Fruit fly (Drosophila melanogaster): ENCODE results near the gene CG11703.
A peak's percentile ranks its signal among the peaks of the same experiment; 100 is the strongest.

The CG11703 gene

dm6 chr3R:19228080-19228479, at the start of gene CG11703:
TSS of gene CG11703 (minus strand) at chr3R:19228180.
- TF ChIP-seq CTCF (optimal IDR thresholded peaks at IDR 0.05) (no peak), CG8478 (optimal IDR thresholded peaks at IDR 0.05) (no peak)

dm6 chr3R:19276135-19276534, 48.2 kb upstream of the CG11703 start:
- no peak for TF ChIP-seq CG8478 (optimal IDR thresholded peaks at IDR 0.05)
- TF ChIP-seq CTCF (optimal IDR thresholded peaks at IDR 0.05), result no peak

DNA sequence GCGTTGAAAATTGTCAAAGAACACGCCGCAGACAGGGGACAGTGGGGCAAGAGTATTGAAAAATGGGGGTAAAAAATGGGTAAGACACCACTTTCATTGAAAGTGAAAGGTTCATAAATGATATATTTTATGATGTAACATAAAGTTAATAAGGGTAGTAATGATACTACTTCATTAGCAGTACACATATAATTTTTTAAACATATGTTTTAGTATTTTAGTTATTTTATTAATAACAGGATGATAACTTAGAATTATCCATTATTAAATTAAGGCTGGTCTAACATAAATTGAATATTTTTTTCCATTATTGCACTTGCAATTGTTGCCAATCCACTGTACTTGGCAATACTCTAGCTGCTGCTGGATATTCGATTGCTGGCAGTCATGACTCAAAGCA, 46.0 kb upstream of the CG11703 start:
- TF ChIP-seq CG8478 (optimal IDR thresholded peaks at IDR 0.05), result no peak
- TF ChIP-seq CTCF (optimal IDR thresholded peaks at IDR 0.05), result no peak

dm6 chr3R:19271125-19271524, 43.1 kb upstream of the CG11703 start:
- no peak for TF ChIP-seq CG8478 (optimal IDR thresholded peaks at IDR 0.05)
- peak; percentile 59 to 67 for TF ChIP-seq CTCF (optimal IDR thresholded peaks at IDR 0.05)

DNA sequence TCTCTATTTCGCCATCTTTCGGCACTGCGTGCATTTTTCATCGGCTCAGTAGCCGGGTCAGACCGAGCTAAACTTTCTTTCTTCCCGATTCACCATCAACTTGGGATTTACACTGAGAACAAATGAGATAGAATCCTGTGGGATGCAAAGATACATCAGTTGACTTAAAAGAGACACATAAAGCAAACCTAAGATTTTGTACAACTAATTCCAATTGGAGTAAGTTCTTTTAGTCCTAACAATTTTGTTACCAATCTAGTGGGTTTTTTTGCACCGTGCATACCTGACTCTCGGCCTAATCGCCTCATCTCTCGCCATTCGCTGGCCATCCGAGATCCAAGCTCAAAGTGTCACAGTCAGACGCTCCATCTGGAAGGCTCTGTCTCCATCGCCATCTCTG, 36.8 kb upstream of the CG11703 start:
- TF ChIP-seq CTCF (optimal IDR thresholded peaks at IDR 0.05) (no peak), CG8478 (optimal IDR thresholded peaks at IDR 0.05) (no peak)

- no peak for TF ChIP-seq CTCF (optimal IDR thresholded peaks at IDR 0.05)
- TF ChIP-seq CG8478 (optimal IDR thresholded peaks at IDR 0.05), result no peak
These were observed 28.5 kb upstream of the CG11703 start, which contains the start of gene CG14280 for dm6 chr3R:19256477-19256876. TSS of gene CG14280 (plus strand) at chr3R:19256777.

DNA sequence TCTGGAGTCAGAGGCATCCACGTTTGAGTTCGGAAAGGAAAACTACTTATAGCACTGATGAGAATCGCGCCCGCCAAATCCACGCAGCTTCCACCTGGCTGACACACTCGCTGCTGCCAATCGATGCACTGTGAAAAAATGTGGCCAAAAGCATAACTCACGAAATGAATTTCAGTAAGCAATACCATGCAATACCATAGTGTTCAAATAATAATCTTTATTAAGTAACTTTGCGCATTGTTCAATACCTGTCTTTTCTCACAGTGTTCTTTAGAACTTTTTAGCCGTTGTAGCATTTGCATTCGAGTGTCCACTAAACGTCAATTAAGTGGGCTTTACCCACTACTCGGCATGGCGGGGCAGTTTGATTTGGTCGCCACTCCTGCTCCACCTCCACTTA, 27.3 kb upstream of the CG11703 start:
- TF ChIP-seq CTCF (optimal IDR thresholded peaks at IDR 0.05), result no peak
- TF ChIP-seq CG8478 (optimal IDR thresholded peaks at IDR 0.05), result no peak

dm6 chr3R:19253975-19254374, 26.0 kb upstream of the CG11703 start:
- TF ChIP-seq CG8478 (optimal IDR thresholded peaks at IDR 0.05), result no peak
- no peak for TF ChIP-seq CTCF (optimal IDR thresholded peaks at IDR 0.05)

dm6 chr3R:19250063-19250462, 22.1 kb upstream of the CG11703 start:
- TF ChIP-seq CG8478 (optimal IDR thresholded peaks at IDR 0.05) (no peak), CTCF (optimal IDR thresholded peaks at IDR 0.05) (no peak)

dm6 chr3R:19248036-19248435, 20.1 kb upstream of the CG11703 start, which contains the start of gene CG5217:
TSS of gene CG5217 (minus strand) at chr3R:19248136.
- no peak for TF ChIP-seq CTCF (optimal IDR thresholded peaks at IDR 0.05)
- no peak for TF ChIP-seq CG8478 (optimal IDR thresholded peaks at IDR 0.05)

dm6 chr3R:19246080-19246637, 18.2 kb upstream of the CG11703 start, which contains the start of gene unc79:
TSS of gene unc79 (minus strand) at chr3R:19246130.
- TF ChIP-seq CTCF (optimal IDR thresholded peaks at IDR 0.05) (no peak), CG8478 (optimal IDR thresholded peaks at IDR 0.05) (no peak)

DNA sequence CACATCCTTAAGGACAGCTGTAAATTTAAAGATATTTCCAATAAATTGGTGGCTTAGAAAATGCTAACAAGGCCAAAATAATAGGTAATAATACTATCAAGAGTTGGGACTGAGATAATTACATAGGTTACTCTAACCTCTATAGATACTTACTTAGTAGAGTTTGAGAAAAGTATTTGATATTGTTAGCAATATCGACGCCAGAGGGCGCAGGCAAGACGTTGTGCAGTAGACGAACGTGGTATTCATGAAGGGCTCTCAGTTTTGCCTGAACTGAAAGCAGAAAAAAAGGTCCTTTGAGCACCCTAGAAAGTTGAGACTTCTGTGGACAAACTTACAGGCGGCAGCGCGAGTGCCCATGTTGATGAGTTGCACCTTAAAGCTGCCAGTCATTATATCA, 17.4 kb upstream of the CG11703 start:
- TF ChIP-seq CG8478 (optimal IDR thresholded peaks at IDR 0.05) (no peak), CTCF (optimal IDR thresholded peaks at IDR 0.05) (peak; percentile 57 to 61)

dm6 chr3R:19238934-19239333, 11.0 kb upstream of the CG11703 start:
- peak; percentile 51 to 52 for TF ChIP-seq CTCF (optimal IDR thresholded peaks at IDR 0.05)
- TF ChIP-seq CG8478 (optimal IDR thresholded peaks at IDR 0.05), result no peak

DNA sequence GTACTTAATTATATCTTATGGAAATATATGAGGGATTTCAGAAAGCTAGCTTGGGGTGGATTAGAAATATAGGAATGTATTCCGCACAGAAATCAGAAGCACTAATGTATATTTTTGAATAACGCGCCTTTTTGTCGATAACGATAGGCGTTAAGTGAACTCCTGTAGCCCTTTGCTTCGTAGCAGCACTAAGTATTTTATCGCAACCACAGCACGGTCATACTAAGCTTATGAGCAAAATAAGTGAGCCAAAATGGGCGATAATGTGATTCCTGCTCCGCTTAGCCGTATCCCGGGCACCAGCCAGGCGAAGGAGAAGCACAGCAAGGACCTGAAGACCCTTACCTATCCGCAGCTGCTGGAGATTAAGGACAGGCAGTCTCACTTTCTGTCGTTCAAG, 1.3 kb upstream of the CG11703 start, which contains the start of the genes CG5250 and Polr2M:
Gene CG5250, minus strand, starts transcription at position 32 of the 400 bp plus-strand sequence.
Gene Polr2M, plus strand, starts transcription at position 219 of the 400 bp plus-strand sequence.
- TF ChIP-seq CTCF (optimal IDR thresholded peaks at IDR 0.05) (no peak), CG8478 (optimal IDR thresholded peaks at IDR 0.05) (no peak)

- TF ChIP-seq CG8478 (optimal IDR thresholded peaks at IDR 0.05) (no peak), CTCF (optimal IDR thresholded peaks at IDR 0.05) (no peak)
These were observed 1.7 kb downstream of the CG11703 start, which contains the start of gene vib for dm6 chr3R:19226137-19226873. TSS of gene vib (minus strand) at chr3R:19226651.

- TF ChIP-seq CG8478 (optimal IDR thresholded peaks at IDR 0.05) (no peak), CTCF (optimal IDR thresholded peaks at IDR 0.05) (no peak)
These were observed 2.5 kb downstream of the CG11703 start for dm6 chr3R:19225446-19225955.

All from S2 (cell line).